Fruit fly (Drosophila melanogaster) whole organism, embryonic: ENCODE measurements around the gene MtnD.
A peak's percentile ranks its signal among the peaks of the same experiment; 100 is the strongest.

Source experiments
- Atf3 ChIP-seq: fragments of 200-800 bp; sonication (Bioruptor generic); optimal IDR thresholded peaks from 3 replicates; lab custom pipeline; 2016; ENCODE audit warnings: missing biosample characterization, missing genetic modification characterization
- Awh ChIP-seq: fragments of 200-800 bp; sonication (Bioruptor generic); IDR thresholded peaks from 2 replicates; pipeline ENCODE4, ENCODE4 v1.3.6; 2022; ENCODE audit warnings: missing biosample characterization, missing genetic modification characterization
- Bgb ChIP-seq: fragments of 200-800 bp; sonication (Bioruptor generic); IDR thresholded peaks from 2 replicates; pipeline ENCODE4 v1.3.6; 2022; ENCODE audit warnings: missing biosample characterization, missing genetic modification characterization; ENCODE audit not compliant: partially characterized antibody
- CG10267 ChIP-seq: fragments of 200-800 bp; sonication (Bioruptor generic); optimal IDR thresholded peaks from 2 replicates; lab custom pipeline; 2018; ENCODE audit warnings: missing biosample characterization, mild to moderate bottlenecking, missing genetic modification characterization, moderate library complexity
- CG10321 ChIP-seq: fragments of 200-800 bp; sonication (Bioruptor generic); IDR thresholded peaks from 2 replicates; pipeline ENCODE4 v1.3.6; 2022; ENCODE audit warnings: missing biosample characterization, missing genetic modification characterization
- CG13894 ChIP-seq: fragments of 200-800 bp; sonication (Bioruptor generic); optimal IDR thresholded peaks from 3 replicates; lab custom pipeline; 2018; ENCODE audit warnings: missing biosample characterization, mild to moderate bottlenecking, missing genetic modification characterization, moderate library complexity
- CG14050 ChIP-seq: fragments of 200-800 bp; sonication (Bioruptor generic); IDR thresholded peaks from 3 replicates; pipeline ENCODE4 v1.3.6; 2022; ENCODE audit warnings: missing biosample characterization, missing genetic modification characterization
- CG15479 ChIP-seq: fragments of 200-800 bp; sonication (Bioruptor generic); optimal IDR thresholded peaks from 3 replicates; lab custom pipeline; 2019; ENCODE audit warnings: missing biosample characterization, mild to moderate bottlenecking, missing genetic modification characterization, moderate library complexity
- CG16863 ChIP-seq: fragments of 200-800 bp; sonication (Bioruptor generic); optimal IDR thresholded peaks from 3 replicates; lab custom pipeline; 2016; ENCODE audit warnings: missing biosample characterization, missing genetic modification characterization
- CG17361 ChIP-seq: fragments of 200-800 bp; sonication (Bioruptor generic); IDR thresholded peaks from 3 replicates; pipeline ENCODE4 v1.3.6; 2022; ENCODE audit warnings: missing biosample characterization, missing genetic modification characterization
- CG2120 ChIP-seq: fragments of 200-800 bp; sonication (Bioruptor generic); optimal IDR thresholded peaks from 3 replicates; lab custom pipeline; 2016; ENCODE audit warnings: missing biosample characterization, missing genetic modification characterization
- CG4328 ChIP-seq: fragments of 200-800 bp; sonication (Bioruptor generic); optimal IDR thresholded peaks from 3 replicates; lab custom pipeline; 2017; ENCODE audit warnings: missing biosample characterization, missing genetic modification reagents, missing genetic modification characterization
- CG4360 ChIP-seq: fragments of 200-800 bp; sonication (Bioruptor generic); IDR thresholded peaks from 2 replicates; pipeline ENCODE4 v1.3.6; 2022; ENCODE audit warnings: missing biosample characterization, missing genetic modification characterization
- CG43689 ChIP-seq: fragments of 200-800 bp; sonication (Bioruptor generic); IDR thresholded peaks from 2 replicates; pipeline ENCODE4 v1.3.6; 2022; ENCODE audit warnings: missing biosample characterization, missing genetic modification characterization
- CG6175 ChIP-seq: fragments of 200-800 bp; sonication (Bioruptor generic); IDR thresholded peaks from 3 replicates; pipeline ENCODE4 v1.3.6; 2022; ENCODE audit warnings: missing biosample characterization, missing genetic modification characterization
- CG6654 ChIP-seq: fragments of 200-800 bp; sonication (Bioruptor generic); optimal IDR thresholded peaks from 2 replicates; lab custom pipeline; 2017; ENCODE audit warnings: missing biosample characterization, mild to moderate bottlenecking, missing genetic modification characterization
- CG6765 ChIP-seq: fragments of 200-800 bp; sonication (Bioruptor generic); optimal IDR thresholded peaks from 3 replicates; lab custom pipeline; 2017; ENCODE audit warnings: missing biosample characterization, mild to moderate bottlenecking, missing genetic modification characterization
- CG6791 ChIP-seq: fragments of 200-800 bp; sonication (Bioruptor generic); IDR thresholded peaks from 3 replicates; pipeline ENCODE4 v1.3.6; 2022; ENCODE audit warnings: missing biosample characterization, missing genetic modification characterization; ENCODE audit not compliant: partially characterized antibody
- CG7745 ChIP-seq: fragments of 200-800 bp; sonication (Bioruptor generic); optimal IDR thresholded peaks from 2 replicates; lab custom pipeline; 2018; ENCODE audit warnings: missing biosample characterization, mild to moderate bottlenecking, missing genetic modification characterization, moderate library complexity
- CG7987 ChIP-seq: fragments of 200-800 bp; sonication (Bioruptor generic); optimal IDR thresholded peaks from 2 replicates; lab custom pipeline; 2018; ENCODE audit warnings: missing biosample characterization, mild to moderate bottlenecking, missing genetic modification characterization, moderate library complexity
- CG8765 ChIP-seq: fragments of 200-800 bp; sonication (Bioruptor generic); IDR thresholded peaks from 2 replicates; pipeline ENCODE4 v1.3.6; 2022; ENCODE audit warnings: missing biosample characterization, missing genetic modification characterization
- D19A ChIP-seq: fragments of 200-800 bp; optimal IDR thresholded peaks from 3 replicates; lab custom pipeline; 2019; ENCODE audit warnings: missing biosample characterization, mild to moderate bottlenecking, missing genetic modification characterization, moderate library complexity
- Doc2 ChIP-seq: fragments of 200-800 bp; sonication (Bioruptor generic); IDR thresholded peaks from 2 replicates; pipeline ENCODE4 v1.3.6; 2022; ENCODE audit warnings: missing biosample characterization, missing genetic modification characterization
- Eip74EF ChIP-seq, 2 experiments: fragments of 200-800 bp in 1 of 2; fragments of >200 bp in 1 of 2; sonication (Bioruptor generic) in 1 of 2; optimal IDR thresholded peaks; 2 replicates each; lab custom pipeline; 2017 to 2019; ENCODE audit warnings: missing biosample characterization in 2 of 2, missing genetic modification characterization in 2 of 2, mild to moderate bottlenecking in 1 of 2, moderate library complexity in 1 of 2
- Ets65A ChIP-seq: fragments of 200-800 bp; sonication (Bioruptor generic); peaks from one replicate; lab custom pipeline; 2016; ENCODE audit warnings: missing biosample characterization, missing genetic modification characterization
- HLH4C ChIP-seq: fragments of 200-800 bp; sonication (Bioruptor generic); IDR thresholded peaks from 3 replicates; pipeline ENCODE4 v1.3.6; 2022; ENCODE audit warnings: missing biosample characterization, missing genetic modification characterization; ENCODE audit not compliant: partially characterized antibody
- MBD-R2 ChIP-seq: fragments of 200-800 bp; sonication (Bioruptor generic); IDR thresholded peaks from 2 replicates; pipeline ENCODE4 v1.3.6; 2022; ENCODE audit warnings: missing biosample characterization, missing genetic modification characterization
- MTF-1 ChIP-seq: fragments of 200-800 bp; sonication (Bioruptor generic); optimal IDR thresholded peaks from 2 replicates; lab custom pipeline; 2018; ENCODE audit warnings: missing biosample characterization, mild to moderate bottlenecking, missing genetic modification characterization, borderline replicate concordance
- Opbp ChIP-seq: fragments of 200-800 bp; sonication (Bioruptor generic); IDR thresholded peaks from 3 replicates; pipeline ENCODE4 v1.3.6; 2022; ENCODE audit warnings: missing biosample characterization, missing genetic modification characterization; ENCODE audit not compliant: partially characterized antibody
- Rx ChIP-seq: fragments of 200-800 bp; sonication (Bioruptor generic); IDR thresholded peaks from 2 replicates; pipeline ENCODE4 v1.3.6; 2022; ENCODE audit warnings: missing biosample characterization, missing genetic modification characterization
- br ChIP-seq: fragments of >200 bp; optimal IDR thresholded peaks from 2 replicates; lab custom pipeline; 2017
- chn ChIP-seq: fragments of 200-800 bp; sonication (Bioruptor generic); optimal IDR thresholded peaks from 2 replicates; lab custom pipeline; 2016; ENCODE audit warnings: missing biosample characterization, missing genetic modification characterization
- ci ChIP-seq: fragments of 200-800 bp; sonication (Bioruptor generic); IDR thresholded peaks from 3 replicates; pipeline ENCODE4 v1.3.6; 2022; ENCODE audit warnings: missing biosample characterization, missing genetic modification characterization
- crol ChIP-seq: fragments of 200-800 bp; sonication (Bioruptor generic); IDR thresholded peaks from 2 replicates; pipeline ENCODE4 v1.3.6; 2022; ENCODE audit warnings: missing biosample characterization, missing genetic modification characterization
- cwo ChIP-seq: fragments of 200-800 bp; sonication (Bioruptor generic); optimal IDR thresholded peaks from 3 replicates; lab custom pipeline; 2017; ENCODE audit warnings: missing biosample characterization, missing genetic modification characterization, mild to moderate bottlenecking, moderate library complexity, missing genetic modification reagents
- grau ChIP-seq: fragments of 200-800 bp; optimal IDR thresholded peaks from 3 replicates; lab custom pipeline; 2019; ENCODE audit warnings: missing biosample characterization, mild to moderate bottlenecking, missing genetic modification characterization, moderate library complexity
- hbn ChIP-seq: fragments of 200-800 bp; sonication (Bioruptor generic); IDR thresholded peaks from 2 replicates; pipeline ENCODE4 v1.3.6; 2022; ENCODE audit warnings: missing biosample characterization, missing genetic modification characterization; ENCODE audit not compliant: partially characterized antibody
- lola ChIP-seq, 3 experiments: fragments of >200 bp in 2 of 3; fragments of 200-800 bp in 1 of 3; sonication (Bioruptor generic) in 1 of 3; optimal IDR thresholded peaks; 2 replicates each; lab custom pipeline; 2017 to 2019; ENCODE audit warnings: missing biosample characterization in 3 of 3, missing genetic modification characterization in 3 of 3, mild to moderate bottlenecking in 1 of 3, moderate library complexity in 1 of 3
- nerfin-2 ChIP-seq: fragments of 200-800 bp; sonication (Bioruptor generic); IDR thresholded peaks from 2 replicates; pipeline ENCODE4 v1.3.6; 2022; ENCODE audit warnings: missing biosample characterization, missing genetic modification characterization; ENCODE audit not compliant: partially characterized antibody
- nmo ChIP-seq: fragments of 200-800 bp; sonication (Bioruptor generic); optimal IDR thresholded peaks from 2 replicates; lab custom pipeline; 2018; ENCODE audit warnings: missing biosample characterization, mild to moderate bottlenecking, missing genetic modification characterization, moderate library complexity
- prd ChIP-seq, 3 experiments: fragments of >200 bp in 2 of 3; fragments of 200-800 bp in 1 of 3; sonication (Bioruptor generic) in 1 of 3; optimal IDR thresholded peaks in 2 of 3; IDR thresholded peaks in 1 of 3; 2 replicates in 2 of 3; 3 replicates in 1 of 3; pipeline versions ENCODE4 v1.3.6 to Lab custom; 2017 to 2022; ENCODE audit warnings: missing biosample characterization in 1 of 3, missing genetic modification characterization in 1 of 3
- pzg ChIP-seq: fragments of 200-800 bp; sonication (Bioruptor generic); optimal IDR thresholded peaks from 3 replicates; lab custom pipeline; 2018; ENCODE audit warnings: missing biosample characterization, mild to moderate bottlenecking, missing genetic modification characterization, moderate library complexity
- rib ChIP-seq: fragments of 200-800 bp; sonication (Bioruptor generic); IDR thresholded peaks from 2 replicates; pipeline ENCODE4 v1.3.6; 2022; ENCODE audit warnings: missing biosample characterization, missing genetic modification characterization
- ro ChIP-seq: fragments of 200-800 bp; sonication (Bioruptor generic); IDR thresholded peaks from 2 replicates; pipeline ENCODE4 v1.3.6; 2022; ENCODE audit warnings: missing biosample characterization, missing genetic modification characterization
- sug ChIP-seq: fragments of 200-800 bp; optimal IDR thresholded peaks from 2 replicates; lab custom pipeline; 2019; ENCODE audit warnings: missing biosample characterization, mild to moderate bottlenecking, missing genetic modification characterization, moderate library complexity
- vnd ChIP-seq: fragments of 200-800 bp; sonication (Bioruptor generic); IDR thresholded peaks from 3 replicates; pipeline ENCODE4 v1.3.6; 2022; ENCODE audit warnings: missing biosample characterization, missing genetic modification characterization; ENCODE audit not compliant: partially characterized antibody
- wdn ChIP-seq: fragments of 200-800 bp; sonication (Bioruptor generic); IDR thresholded peaks from 2 replicates; pipeline ENCODE4 v1.3.6; 2022; ENCODE audit warnings: missing biosample characterization, missing genetic modification characterization
- zfh2 ChIP-seq: fragments of 200-800 bp; sonication (Bioruptor generic); optimal IDR thresholded peaks from 2 replicates; lab custom pipeline; 2016; ENCODE audit warnings: missing biosample characterization, missing genetic modification characterization

The MtnD gene

DNA sequence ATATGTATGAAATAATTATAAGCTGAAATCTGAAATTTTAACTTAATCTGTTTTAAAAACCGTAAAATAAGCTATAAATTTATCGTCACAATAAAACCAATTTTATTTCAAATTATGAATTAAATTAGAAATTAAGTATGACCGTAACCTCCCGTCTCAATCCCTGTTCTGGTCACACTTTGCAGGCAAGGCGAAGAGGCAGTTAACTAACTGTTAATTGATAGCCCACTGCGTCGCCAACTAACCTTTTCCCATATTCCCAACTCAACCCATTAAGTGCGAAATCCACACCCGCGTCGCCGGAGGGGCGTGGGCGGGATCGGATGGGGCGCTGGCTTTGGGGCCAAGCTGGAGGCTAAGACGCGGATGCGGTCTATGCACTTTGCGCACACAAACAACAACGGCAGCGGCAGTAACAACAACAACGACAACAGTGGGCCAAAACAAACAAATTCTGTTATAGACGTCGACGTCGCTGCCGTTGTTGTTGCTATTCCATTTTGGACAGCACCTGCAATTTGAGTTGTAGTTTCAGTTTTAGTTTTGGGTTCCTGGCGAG is 26.0 kb downstream of the MtnD start, which contains the start of gene CG5191 (continued):
- TF ChIP-seq CG7987 (GFP tag; lab: Kevin White, UChicago) (peak; percentile 9), CG4360 (peak; percentile 81), CG8765 (GFP tag; lab: Robert Waterston, UW) (no peak), Opbp (GFP tag; lab: Robert Waterston, UW) (no peak), hbn (no peak), br (lab: Kevin White, UChicago) (no peak), wdn (GFP tag; lab: Robert Waterston, UW) (no peak), CG17361 (0 out of 3 replicates have a peak, but pooled peaks have one; percentile 15), CG14050 (no peak), rib (GFP tag; lab: Robert Waterston, UW) (no peak), pzg (GFP tag; lab: Kevin White, UChicago) (peak; percentile 21), lola (GFP tag; optimal IDR thresholded peaks at IDR 0.05; lab: Kevin White, UChicago) (peak in 1 of 3 experiments; percentile 23), cwo (GFP tag; lab: Kevin White, UChicago) (no peak), CG6765 (GFP tag; lab: Kevin White, UChicago) (no peak), ro (GFP tag; lab: Robert Waterston, UW) (no peak), Bgb (GFP tag; lab: Robert Waterston, UW) (peak; percentile 54), MBD-R2 (peak; percentile 71), CG16863 (GFP tag; lab: Kevin White, UChicago) (no peak), crol (peak; percentile 35; the same call in 1 of the 2 replicates), Rx (GFP tag; lab: Robert Waterston, UW) (no peak), CG6654 (GFP tag; lab: Kevin White, UChicago) (no peak), CG13894 (tag; lab: Kevin White, UChicago) (peak; percentile 16), Doc2 (GFP tag; lab: Robert Waterston, UW) (no peak), Eip74EF (GFP tag; optimal IDR thresholded peaks at IDR 0.05; lab: Kevin White, UChicago) (peak in 1 of 2 experiments; percentile 5)

DNA sequence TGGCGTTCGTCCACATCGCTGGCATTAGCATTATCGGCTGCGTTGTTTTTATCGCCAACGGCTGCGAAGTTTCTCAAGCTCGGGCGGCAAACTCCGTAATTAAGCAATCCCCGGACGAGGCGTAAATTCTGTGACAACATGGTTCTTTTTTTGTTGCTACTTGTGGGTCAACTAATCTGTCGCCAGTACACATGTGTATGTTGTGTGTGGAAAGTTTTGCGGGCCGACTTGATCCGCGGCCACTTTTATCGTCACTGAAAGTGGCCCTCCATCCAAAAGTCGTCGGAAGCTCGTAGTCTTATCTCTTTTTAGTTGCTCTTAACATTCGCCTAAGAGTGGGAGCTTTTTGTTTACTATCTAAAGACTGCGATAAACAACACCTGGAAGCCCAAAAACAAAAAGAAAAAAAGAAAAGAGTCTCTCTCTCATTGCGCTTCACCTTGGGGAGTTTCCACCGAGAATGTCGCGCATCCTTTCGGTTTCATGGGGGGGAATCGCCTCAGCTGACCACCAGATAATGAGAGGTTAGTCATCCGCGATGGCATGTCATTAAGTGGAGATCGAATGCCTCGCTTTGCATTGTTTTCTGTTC is 29.2 kb downstream of the MtnD start, which contains the start of gene CG10877:
CG10877 (minus strand) TSS at position 238 of the 592 bp plus-strand sequence.
- no peak for TF ChIP-seq Ets65A (GFP tag; lab: Kevin White, UChicago)
- TF ChIP-seq Awh = no peak
- TF ChIP-seq CG6175 (GFP tag; lab: Robert Waterston, UW) = no peak
- no peak for TF ChIP-seq D19A
- no peak for TF ChIP-seq CG43689
- no peak for TF ChIP-seq nerfin-2 (GFP tag; lab: Robert Waterston, UW)
- TF ChIP-seq CG10321 (GFP tag; lab: Robert Waterston, UW) = no peak
- TF ChIP-seq HLH4C = no peak
- TF ChIP-seq CG15479 = no peak
- no peak for TF ChIP-seq CG7745 (tag; lab: Kevin White, UChicago)
- TF ChIP-seq rib (GFP tag; lab: Robert Waterston, UW) = no peak
- TF ChIP-seq CG2120 (GFP tag; lab: Kevin White, UChicago) = no peak
- TF ChIP-seq CG6791 (GFP tag; lab: Robert Waterston, UW) = no peak
- no peak for TF ChIP-seq grau
- TF ChIP-seq ci (GFP tag; lab: Robert Waterston, UW) = 0 out of 3 replicates have a peak, but pooled peaks have one; percentile 7
- TF ChIP-seq CG4328 (GFP tag; lab: Kevin White, UChicago) = no peak
- peak; percentile 64 for TF ChIP-seq sug (tag; lab: Kevin White, UChicago)
- no peak for TF ChIP-seq vnd
- TF ChIP-seq chn (GFP tag; lab: Kevin White, UChicago) = no peak
- no peak for TF ChIP-seq Atf3 (GFP tag; lab: Kevin White, UChicago)
- no peak for TF ChIP-seq CG10267 (tag; lab: Kevin White, UChicago)
- TF ChIP-seq prd (optimal IDR thresholded peaks at IDR 0.05; lab: Kevin White, UChicago) = no peak
- TF ChIP-seq prd (GFP tag; IDR thresholded peaks at IDR 0.05; lab: Robert Waterston, UW) = no peak
- TF ChIP-seq MTF-1 (GFP tag; lab: Kevin White, UChicago) = no peak
- TF ChIP-seq nmo (GFP tag; lab: Kevin White, UChicago) = no peak
- no peak for TF ChIP-seq zfh2 (GFP tag; lab: Kevin White, UChicago)
